Fruit fly (Drosophila melanogaster) whole organism, embryonic: ENCODE measurements around the gene CG12811.

Experiments used
- CG1233 ChIP-seq: fragments of 200-800 bp; sonication (Bioruptor generic); optimal IDR thresholded peaks from 4 replicates; lab custom pipeline; 2018; ENCODE audit warnings: missing biosample characterization, mild to moderate bottlenecking, missing genetic modification characterization
- CG8478 ChIP-seq: fragments of >200 bp; optimal IDR thresholded peaks from 2 replicates; lab custom pipeline; 2018
- Dll ChIP-seq: fragments of 200-800 bp; sonication (Bioruptor generic); IDR thresholded peaks from 4 replicates; pipeline ENCODE4 v1.3.6; 2022; ENCODE audit warnings: missing biosample characterization, missing genetic modification characterization; ENCODE audit not compliant: partially characterized antibody
- Elba2 ChIP-seq: fragments of 200-800 bp; sonication (Bioruptor generic); optimal IDR thresholded peaks from 3 replicates; lab custom pipeline; 2016; ENCODE audit warnings: missing biosample characterization, missing genetic modification characterization
- HLH54F ChIP-seq: fragments of 200-800 bp; sonication (Bioruptor generic); optimal IDR thresholded peaks from 3 replicates; lab custom pipeline; 2016; ENCODE audit warnings: missing biosample characterization, missing genetic modification characterization
- Mrtf ChIP-seq: fragments of 200-800 bp; sonication (Bioruptor generic); IDR thresholded peaks from 3 replicates; pipeline ENCODE4 v1.3.6; 2022; ENCODE audit warnings: missing biosample characterization, missing genetic modification characterization
- cwo ChIP-seq: fragments of 200-800 bp; sonication (Bioruptor generic); optimal IDR thresholded peaks from 3 replicates; lab custom pipeline; 2017; ENCODE audit warnings: missing biosample characterization, missing genetic modification characterization, mild to moderate bottlenecking, moderate library complexity, missing genetic modification reagents
- hth ChIP-seq: fragments of >200 bp; optimal IDR thresholded peaks from 2 replicates; lab custom pipeline; 2017; ENCODE audit warnings: inconsistent platforms
- tx ChIP-seq: fragments of 200-800 bp; sonication (Bioruptor generic); optimal IDR thresholded peaks from 2 replicates; lab custom pipeline; 2016; ENCODE audit warnings: missing biosample characterization, missing genetic modification characterization

dm6 chr3R:10025050-10025449 is 23.5 kb downstream of the CG12811 start, which contains the start of gene CG31407:
- TF ChIP-seq Dll (GFP tag; lab: Robert Waterston, UW), result no peak
- TF ChIP-seq tx (GFP tag; lab: Kevin White, UChicago), result no peak
- no peak for TF ChIP-seq Elba2 (GFP tag; lab: Kevin White, UChicago)
- no peak for TF ChIP-seq HLH54F
- TF ChIP-seq cwo (GFP tag; lab: Kevin White, UChicago), result no peak
- no peak for TF ChIP-seq hth (lab: Kevin White, UChicago)
- no peak for TF ChIP-seq CG8478
- no peak for TF ChIP-seq CG1233
- TF ChIP-seq Mrtf, result no peak
